Worm (Caenorhabditis elegans) whole organism, young adult: ENCODE data around the gene C16D9.8.
A peak's percentile ranks its signal among the peaks of the same experiment; 100 is the strongest.

ENCODE experiments used
- B0019.2 ChIP-seq: fragments of 200-800 bp; sonication (Bioruptor generic); conservative IDR thresholded peaks from 2 replicates; pipeline ENCODE4 v1.3.6; 2022; ENCODE audit warnings: missing genetic modification reagents, missing genetic modification characterization, missing compliant biosample characterization
- B0035.1 ChIP-seq: sonication (generic microtip); optimal IDR thresholded peaks from 2 replicates; lab custom pipeline; 2016; ENCODE audit warnings: missing genetic modification characterization, mild to moderate bottlenecking, missing compliant biosample characterization, missing genotype, missing genetic modification reagents
- B0336.3 ChIP-seq: fragments of 200-800 bp; sonication (Bioruptor generic); IDR thresholded peaks from 2 replicates; pipeline ENCODE4 v1.3.6; 2022; ENCODE audit warnings: missing genetic modification characterization, missing compliant biosample characterization
- F23B12.7 ChIP-seq: sonication (generic microtip); optimal IDR thresholded peaks from 2 replicates; lab custom pipeline; 2017; ENCODE audit warnings: missing genetic modification characterization, mild to moderate bottlenecking, missing compliant biosample characterization, antibody characterized with exemption, moderate library complexity; ENCODE audit not compliant: insufficient read depth
- F33H1.4 ChIP-seq: fragments of 200-800 bp; sonication (Bioruptor generic); IDR thresholded peaks from 2 replicates; pipeline ENCODE4 v1.3.6; 2022; ENCODE audit warnings: missing genetic modification reagents, missing genetic modification characterization, missing compliant biosample characterization
- F39B2.1 ChIP-seq: fragments of 200-800 bp; sonication (Bioruptor generic); IDR thresholded peaks from 2 replicates; pipeline ENCODE4 v1.3.6; 2022; ENCODE audit warnings: missing genetic modification reagents, missing genetic modification characterization, missing compliant biosample characterization
- F52B5.7 ChIP-seq: sonication (generic microtip); optimal IDR thresholded peaks from 2 replicates; lab custom pipeline; 2016; ENCODE audit warnings: mild to moderate bottlenecking, missing genetic modification characterization, missing compliant biosample characterization
- F55B11.4 ChIP-seq: sonication (generic microtip); optimal IDR thresholded peaks from 2 replicates; lab custom pipeline; 2016; ENCODE audit warnings: missing compliant biosample characterization, missing genetic modification characterization, borderline replicate concordance; ENCODE audit not compliant: insufficient read depth
- T26A5.8 ChIP-seq: sonication (generic microtip); optimal IDR thresholded peaks from 2 replicates; lab custom pipeline; 2016; ENCODE audit warnings: missing genetic modification characterization, missing compliant biosample characterization
- Y53F4B.3 ChIP-seq: fragments of 200-800 bp; sonication (Bioruptor generic); IDR thresholded peaks from 2 replicates; pipeline ENCODE4 v1.3.6; 2022; ENCODE audit warnings: missing genetic modification reagents, missing genetic modification characterization, missing compliant biosample characterization
- akir-1 ChIP-seq: fragments of 200-800 bp; sonication (Bioruptor generic); optimal IDR thresholded peaks from 2 replicates; lab custom pipeline; 2018; ENCODE audit warnings: mild to moderate bottlenecking, missing genetic modification characterization, moderate library complexity, missing compliant biosample characterization
- ama-1 ChIP-seq, 3 experiments: fragments of 150-350 bp in 1 of 3; sonication (generic microtip) in 2 of 3; optimal IDR thresholded peaks; 2 replicates each; lab custom pipeline; 2014 to 2018; ENCODE audit warnings: missing biosample characterization in 2 of 3, missing genetic modification characterization in 2 of 3, missing genetic modification reagents in 2 of 3
- atf-7 ChIP-seq: sonication (generic microtip); optimal IDR thresholded peaks from 2 replicates; lab custom pipeline; 2017; ENCODE audit warnings: mild to moderate bottlenecking, missing genetic modification characterization, missing compliant biosample characterization
- attf-3 ChIP-seq: fragments of 200-800 bp; sonication (Bioruptor generic); conservative IDR thresholded peaks from 2 replicates; pipeline ENCODE4 v1.3.6; 2022; ENCODE audit warnings: missing genetic modification reagents, missing genetic modification characterization, missing compliant biosample characterization
- bed-1 ChIP-seq: fragments of 200-800 bp; sonication (Bioruptor generic); IDR thresholded peaks from 2 replicates; pipeline ENCODE4 v1.3.6; 2022; ENCODE audit warnings: missing genetic modification reagents, missing genetic modification characterization, missing compliant biosample characterization
- ceh-100 ChIP-seq: fragments of 200-800 bp; sonication (Bioruptor generic); IDR thresholded peaks from 2 replicates; pipeline ENCODE4 v1.3.6; 2022; ENCODE audit warnings: missing genetic modification reagents, missing genetic modification characterization, missing compliant biosample characterization
- ceh-79 ChIP-seq: sonication (generic microtip); optimal IDR thresholded peaks from 2 replicates; lab custom pipeline; 2017; ENCODE audit warnings: mild to moderate bottlenecking, missing genetic modification characterization, missing compliant biosample characterization
- chd-7 ChIP-seq: sonication (generic microtip); optimal IDR thresholded peaks from 2 replicates; lab custom pipeline; 2016; ENCODE audit warnings: mild to moderate bottlenecking, missing genetic modification characterization, moderate library complexity, missing compliant biosample characterization
- die-1 ChIP-seq: sonication (generic microtip); optimal IDR thresholded peaks from 2 replicates; lab custom pipeline; 2016; ENCODE audit warnings: missing genotype, mild to moderate bottlenecking, missing genetic modification characterization, missing compliant biosample characterization
- dpff-1 ChIP-seq: sonication (generic microtip); optimal IDR thresholded peaks from 2 replicates; lab custom pipeline; 2017; ENCODE audit warnings: mild to moderate bottlenecking, missing genetic modification characterization, missing compliant biosample characterization
- egl-18 ChIP-seq: fragments of 200-800 bp; sonication (Bioruptor generic); IDR thresholded peaks from 2 replicates; pipeline ENCODE4 v1.3.6; 2022; ENCODE audit warnings: missing genetic modification reagents, missing genetic modification characterization, missing compliant biosample characterization
- fkh-3 ChIP-seq: sonication (generic microtip); optimal IDR thresholded peaks from 2 replicates; lab custom pipeline; 2016; ENCODE audit warnings: mild to moderate bottlenecking, missing genetic modification characterization, missing compliant biosample characterization
- him-1 ChIP-seq: sonication (generic microtip); optimal IDR thresholded peaks from 2 replicates; lab custom pipeline; 2016; ENCODE audit warnings: missing genotype, missing genetic modification reagents, missing genetic modification characterization, missing compliant biosample characterization
- hlh-12 ChIP-seq: sonication (generic microtip); optimal IDR thresholded peaks from 2 replicates; lab custom pipeline; 2016; ENCODE audit warnings: missing genetic modification characterization, missing compliant biosample characterization
- hmg-1.2 ChIP-seq: fragments of 200-800 bp; sonication (Bioruptor generic); IDR thresholded peaks from 2 replicates; pipeline ENCODE4 v1.3.6; 2022; ENCODE audit warnings: missing genetic modification reagents, missing genetic modification characterization, missing compliant biosample characterization
- hmg-20 ChIP-seq: fragments of 200-800 bp; sonication (Bioruptor generic); IDR thresholded peaks from 2 replicates; pipeline ENCODE4 v1.3.6; 2022; ENCODE audit warnings: missing genetic modification reagents, missing genetic modification characterization, missing compliant biosample characterization
- lir-1 ChIP-seq: fragments of 200-800 bp; sonication (Bioruptor generic); conservative IDR thresholded peaks from 2 replicates; pipeline ENCODE4 v1.3.6; 2022; ENCODE audit warnings: missing genetic modification reagents, missing genetic modification characterization, missing compliant biosample characterization
- madf-10 ChIP-seq: sonication (generic microtip); optimal IDR thresholded peaks from 2 replicates; lab custom pipeline; 2016; ENCODE audit warnings: mild to moderate bottlenecking, missing genetic modification characterization, missing compliant biosample characterization
- madf-3 ChIP-seq: fragments of 200-800 bp; sonication (Bioruptor generic); IDR thresholded peaks from 2 replicates; pipeline ENCODE4 v1.3.6; 2022; ENCODE audit warnings: missing genetic modification reagents, missing genetic modification characterization, missing compliant biosample characterization
- madf-6 ChIP-seq: fragments of 200-800 bp; sonication (Bioruptor generic); IDR thresholded peaks from 2 replicates; pipeline ENCODE4 v1.3.6; 2022; ENCODE audit warnings: missing genetic modification reagents, missing genetic modification characterization, missing compliant biosample characterization
- mes-4 ChIP-seq: sonication (generic microtip); optimal IDR thresholded peaks from 2 replicates; lab custom pipeline; 2016; ENCODE audit warnings: missing genotype, missing genetic modification characterization, missing compliant biosample characterization
- nhr-120 ChIP-seq: fragments of 200-800 bp; sonication (Bioruptor generic); IDR thresholded peaks from 2 replicates; pipeline ENCODE4 v1.3.6; 2022; ENCODE audit warnings: missing genetic modification characterization, missing compliant biosample characterization
- nhr-80 ChIP-seq: sonication (generic microtip); optimal IDR thresholded peaks from 2 replicates; lab custom pipeline; 2016; ENCODE audit warnings: missing genetic modification characterization, missing compliant biosample characterization
- nhr-90 ChIP-seq: sonication (generic microtip); optimal IDR thresholded peaks from 2 replicates; lab custom pipeline; 2016; ENCODE audit warnings: missing genotype, mild to moderate bottlenecking, missing genetic modification characterization, missing compliant biosample characterization
- repo-1 ChIP-seq: sonication (generic microtip); optimal IDR thresholded peaks from 2 replicates; lab custom pipeline; 2017; ENCODE audit warnings: mild to moderate bottlenecking, missing genetic modification characterization, missing compliant biosample characterization
- snpc-3.4 ChIP-seq: sonication (generic microtip); optimal IDR thresholded peaks from 2 replicates; lab custom pipeline; 2017; ENCODE audit warnings: missing genetic modification characterization, mild to moderate bottlenecking, missing compliant biosample characterization, antibody characterized with exemption, moderate library complexity, missing genotype, missing genetic modification reagents
- tbp1 ChIP-seq: fragments of 200-800 bp; sonication (Bioruptor generic); optimal IDR thresholded peaks from 2 replicates; lab custom pipeline; 2018; ENCODE audit warnings: mild to moderate bottlenecking, missing genetic modification characterization, missing compliant biosample characterization
- zim-3 ChIP-seq: sonication (generic microtip); optimal IDR thresholded peaks from 2 replicates; lab custom pipeline; 2017; ENCODE audit warnings: mild to moderate bottlenecking, missing genetic modification characterization, moderate library complexity, missing compliant biosample characterization
- ztf-18 ChIP-seq: sonication (generic microtip); optimal IDR thresholded peaks from 2 replicates; lab custom pipeline; 2016; ENCODE audit warnings: missing genotype, mild to moderate bottlenecking, missing genetic modification characterization, missing compliant biosample characterization
- ztf-26 ChIP-seq: sonication (generic microtip); optimal IDR thresholded peaks from 2 replicates; lab custom pipeline; 2017; ENCODE audit warnings: missing genetic modification characterization, missing compliant biosample characterization
- ztf-6 ChIP-seq: fragments of 200-800 bp; sonication (Bioruptor generic); IDR thresholded peaks from 2 replicates; pipeline ENCODE4 v1.3.6; 2022; ENCODE audit warnings: missing genetic modification reagents, missing genetic modification characterization, missing compliant biosample characterization

The C16D9.8 gene

ce11 chrV:8230056-8230455 lies 33.3 kb downstream of the C16D9.8 start (continued):
- peak; percentile 12; the same call in 1 of the 2 replicates for TF ChIP-seq ceh-100 (GFP tag; lab: Robert Waterston, UW)
- TF ChIP-seq T26A5.8 (tag; lab: Kevin White, UChicago), result no peak
- TF ChIP-seq zim-3 (tag; lab: Kevin White, UChicago), result peak; percentile 33
- TF ChIP-seq madf-3 (GFP tag; lab: Robert Waterston, UW), result no peak
- no peak for TF ChIP-seq B0035.1 (tag; lab: Kevin White, UChicago)
- no peak for TF ChIP-seq repo-1 (tag; lab: Kevin White, UChicago)
- TF ChIP-seq madf-6 (GFP tag; lab: Robert Waterston, UW), result peak; percentile 53; the same call in 1 of the 2 replicates
- no peak for TF ChIP-seq F55B11.4
- no peak for TF ChIP-seq attf-3 (GFP tag; lab: Robert Waterston, UW)
- no peak for TF ChIP-seq atf-7 (tag; lab: Kevin White, UChicago)
- peak; percentile 50; the same call in 1 of the 2 replicates for TF ChIP-seq hmg-1.2 (GFP tag; lab: Robert Waterston, UW)
- no peak for TF ChIP-seq dpff-1 (tag; lab: Kevin White, UChicago)
- no peak for TF ChIP-seq F23B12.7 (tag; lab: Kevin White, UChicago)
- TF ChIP-seq Y53F4B.3 (GFP tag; lab: Robert Waterston, UW), result no peak
- no peak for TF ChIP-seq fkh-3
- no peak for TF ChIP-seq B0019.2
- no peak for TF ChIP-seq snpc-3.4 (tag; lab: Kevin White, UChicago)
- no peak for TF ChIP-seq ztf-6 (GFP tag; lab: Robert Waterston, UW)
- no peak for TF ChIP-seq F52B5.7 (tag; lab: Kevin White, UChicago)
- TF ChIP-seq hlh-12 (tag; lab: Kevin White, UChicago), result no peak
- TF ChIP-seq B0336.3 (GFP tag; lab: Robert Waterston, UW), result no peak
- no peak for TF ChIP-seq bed-1 (GFP tag; lab: Robert Waterston, UW)
- TF ChIP-seq tbp1 (GFP tag; lab: Kevin White, UChicago), result peak; percentile 91
- TF ChIP-seq ama-1 (optimal IDR thresholded peaks at IDR 0.05; lab: Kevin White, UChicago), result no peak
- TF ChIP-seq ama-1 (GFP tag; optimal IDR thresholded peaks at IDR 0.05; lab: Kevin White, UChicago), result no peak
- no peak for TF ChIP-seq chd-7 (tag; lab: Kevin White, UChicago)
- TF ChIP-seq F33H1.4 (GFP tag; lab: Robert Waterston, UW), result no peak
- TF ChIP-seq mes-4 (tag; lab: Kevin White, UChicago), result peak; percentile 23
- TF ChIP-seq nhr-80, result no peak
- TF ChIP-seq him-1 (tag; lab: Kevin White, UChicago), result peak; percentile 78
- no peak for TF ChIP-seq madf-10
- TF ChIP-seq ztf-18, result peak; percentile 26
- no peak for TF ChIP-seq akir-1
- peak; percentile 56 for TF ChIP-seq die-1
- no peak for TF ChIP-seq ceh-79 (tag; lab: Kevin White, UChicago)
- TF ChIP-seq nhr-90 (tag; lab: Kevin White, UChicago), result peak; percentile 65
- no peak for TF ChIP-seq ztf-26 (tag; lab: Kevin White, UChicago)
- no peak for TF ChIP-seq hmg-20 (GFP tag; lab: Robert Waterston, UW)
- no peak for TF ChIP-seq F39B2.1 (GFP tag; lab: Robert Waterston, UW)
- no peak for TF ChIP-seq egl-18 (GFP tag; lab: Robert Waterston, UW)
- no peak for TF ChIP-seq lir-1
- TF ChIP-seq nhr-120 (GFP tag; lab: Robert Waterston, UW), result no peak
